Fruit fly (Drosophila melanogaster) whole organism, embryonic: ENCODE results near the gene dbe.

Experiments used
- CG10366 ChIP-seq: fragments of 200-800 bp; sonication (Bioruptor generic); IDR thresholded peaks from 2 replicates; pipeline ENCODE4 v1.3.6; 2022; ENCODE audit warnings: missing biosample characterization, missing genetic modification characterization
- CG10565 ChIP-seq: fragments of 200-800 bp; sonication (Bioruptor generic); optimal IDR thresholded peaks from 3 replicates; lab custom pipeline; 2016; ENCODE audit warnings: missing biosample characterization, mild to moderate bottlenecking, missing genetic modification characterization
- CG11696 ChIP-seq: fragments of 200-800 bp; sonication (Bioruptor generic); IDR thresholded peaks from 2 replicates; pipeline ENCODE4 v1.3.6; 2022; ENCODE audit warnings: missing biosample characterization, missing genetic modification characterization
- CG12219 ChIP-seq: fragments of 200-800 bp; sonication (Bioruptor generic); optimal IDR thresholded peaks from 3 replicates; lab custom pipeline; 2018; ENCODE audit warnings: missing biosample characterization, mild to moderate bottlenecking, missing genetic modification characterization
- CG14860 ChIP-seq: fragments of 200-800 bp; sonication (Bioruptor generic); IDR thresholded peaks from 3 replicates; pipeline ENCODE4 v1.3.6; 2022; ENCODE audit warnings: missing biosample characterization, missing genetic modification characterization; ENCODE audit not compliant: partially characterized antibody
- CG15479 ChIP-seq: fragments of 200-800 bp; sonication (Bioruptor generic); optimal IDR thresholded peaks from 3 replicates; lab custom pipeline; 2019; ENCODE audit warnings: missing biosample characterization, mild to moderate bottlenecking, missing genetic modification characterization, moderate library complexity
- CG16813 ChIP-seq: fragments of 200-800 bp; sonication (Bioruptor generic); IDR thresholded peaks from 3 replicates; pipeline ENCODE4 v1.3.6; 2022; ENCODE audit warnings: missing biosample characterization, missing genetic modification characterization; ENCODE audit not compliant: partially characterized antibody
- CG16815 ChIP-seq: fragments of 200-800 bp; sonication (Bioruptor generic); optimal IDR thresholded peaks from 3 replicates; lab custom pipeline; 2017; ENCODE audit warnings: missing biosample characterization, mild to moderate bottlenecking, missing genetic modification characterization
- CG17912 ChIP-seq: fragments of 200-800 bp; sonication (Bioruptor generic); optimal IDR thresholded peaks from 2 replicates; lab custom pipeline; 2018; ENCODE audit warnings: missing biosample characterization, mild to moderate bottlenecking, missing genetic modification characterization
- CG18599 ChIP-seq: fragments of 200-800 bp; sonication (Bioruptor generic); optimal IDR thresholded peaks from 3 replicates; lab custom pipeline; 2017; ENCODE audit warnings: missing biosample characterization, missing genetic modification characterization, mild to moderate bottlenecking, moderate library complexity, missing genetic modification reagents
- CG30431 ChIP-seq: fragments of 200-800 bp; sonication (Bioruptor generic); optimal IDR thresholded peaks from 2 replicates; lab custom pipeline; 2017; ENCODE audit warnings: missing biosample characterization, missing genetic modification characterization
- CG34422 ChIP-seq: fragments of 200-800 bp; sonication (Bioruptor generic); IDR thresholded peaks from 3 replicates; pipeline ENCODE4 v1.3.6; 2022; ENCODE audit warnings: missing biosample characterization, missing genetic modification characterization
- CG4404 ChIP-seq: fragments of 200-800 bp; sonication (Bioruptor generic); IDR thresholded peaks from 2 replicates; pipeline ENCODE4 v1.3.6; 2022; ENCODE audit warnings: missing biosample characterization, missing genetic modification characterization
- CG4854 ChIP-seq: fragments of 200-800 bp; sonication (Bioruptor generic); optimal IDR thresholded peaks from 2 replicates; lab custom pipeline; 2016; ENCODE audit warnings: missing biosample characterization, missing genetic modification characterization, inconsistent platforms
- CG6175 ChIP-seq: fragments of 200-800 bp; sonication (Bioruptor generic); IDR thresholded peaks from 3 replicates; pipeline ENCODE4 v1.3.6; 2022; ENCODE audit warnings: missing biosample characterization, missing genetic modification characterization
- CG6683 ChIP-seq: fragments of 200-800 bp; sonication (Bioruptor generic); optimal IDR thresholded peaks from 2 replicates; lab custom pipeline; 2017; ENCODE audit warnings: missing biosample characterization, mild to moderate bottlenecking, missing genetic modification characterization, missing genetic modification reagents
- CG6854 ChIP-seq: fragments of 200-800 bp; sonication (Bioruptor generic); optimal IDR thresholded peaks from 3 replicates; lab custom pipeline; 2017; ENCODE audit warnings: missing biosample characterization, mild to moderate bottlenecking, missing genetic modification characterization
- CG7271 ChIP-seq: fragments of 200-800 bp; sonication (Bioruptor generic); optimal IDR thresholded peaks from 2 replicates; lab custom pipeline; 2018; ENCODE audit warnings: missing biosample characterization, mild to moderate bottlenecking, missing genetic modification characterization, moderate library complexity
- CG9727 ChIP-seq: fragments of 200-800 bp; sonication (Bioruptor generic); optimal IDR thresholded peaks from 3 replicates; lab custom pipeline; 2017; ENCODE audit warnings: missing biosample characterization, mild to moderate bottlenecking, missing genetic modification characterization
- CrebB ChIP-seq: fragments of 200-800 bp; sonication (Bioruptor generic); optimal IDR thresholded peaks from 3 replicates; lab custom pipeline; 2018; ENCODE audit warnings: missing biosample characterization, mild to moderate bottlenecking, missing genetic modification characterization
- D19A ChIP-seq: fragments of 200-800 bp; optimal IDR thresholded peaks from 3 replicates; lab custom pipeline; 2019; ENCODE audit warnings: missing biosample characterization, mild to moderate bottlenecking, missing genetic modification characterization, moderate library complexity
- Deaf1 ChIP-seq: fragments of 200-800 bp; optimal IDR thresholded peaks from 3 replicates; lab custom pipeline; 2019; ENCODE audit warnings: missing biosample characterization, mild to moderate bottlenecking, missing genetic modification characterization, moderate library complexity
- Drgx ChIP-seq: fragments of 200-800 bp; sonication (Bioruptor generic); IDR thresholded peaks from 2 replicates; pipeline ENCODE4 v1.3.6; 2022; ENCODE audit warnings: missing biosample characterization, missing genetic modification characterization
- Fer3 ChIP-seq: fragments of 200-800 bp; sonication (Bioruptor generic); optimal IDR thresholded peaks from 2 replicates; lab custom pipeline; 2018; ENCODE audit warnings: missing biosample characterization, mild to moderate bottlenecking, missing genetic modification characterization, moderate library complexity
- H2.0 ChIP-seq: fragments of 200-800 bp; sonication (Bioruptor generic); IDR thresholded peaks from 2 replicates; pipeline ENCODE4 v1.3.6; 2022; ENCODE audit warnings: missing biosample characterization, missing genetic modification characterization
- HLH54F ChIP-seq: fragments of 200-800 bp; sonication (Bioruptor generic); optimal IDR thresholded peaks from 3 replicates; lab custom pipeline; 2016; ENCODE audit warnings: missing biosample characterization, missing genetic modification characterization
- Hey ChIP-seq: fragments of 200-800 bp; sonication (Bioruptor generic); optimal IDR thresholded peaks from 3 replicates; lab custom pipeline; 2018; ENCODE audit warnings: missing biosample characterization, mild to moderate bottlenecking, missing genetic modification characterization
- Med ChIP-seq: fragments of 200-800 bp; sonication (Bioruptor generic); peaks from one replicate; lab custom pipeline; 2016; ENCODE audit warnings: missing biosample characterization, missing genetic modification characterization, mild to moderate bottlenecking, inconsistent platforms, moderate library complexity
- Mes4 ChIP-seq: fragments of 200-800 bp; sonication (Bioruptor generic); optimal IDR thresholded peaks from 2 replicates; lab custom pipeline; 2016; ENCODE audit warnings: missing biosample characterization, missing genetic modification characterization
- NK7.1 ChIP-seq: fragments of 200-800 bp; sonication (Bioruptor generic); optimal IDR thresholded peaks from 3 replicates; lab custom pipeline; 2016; ENCODE audit warnings: missing biosample characterization, missing genetic modification characterization
- Neu2 ChIP-seq: fragments of 200-800 bp; sonication (Bioruptor generic); optimal IDR thresholded peaks from 3 replicates; lab custom pipeline; 2016; ENCODE audit warnings: missing biosample characterization, missing genetic modification characterization, borderline replicate concordance
- Ptx1 ChIP-seq: fragments of 200-800 bp; sonication (Bioruptor generic); IDR thresholded peaks from 2 replicates; pipeline ENCODE4 v1.3.6; 2022; ENCODE audit warnings: missing biosample characterization, missing genetic modification characterization
- Sry-β ChIP-seq: fragments of 200-800 bp; sonication (Bioruptor generic); optimal IDR thresholded peaks from 2 replicates; lab custom pipeline; 2018; ENCODE audit warnings: missing biosample characterization, mild to moderate bottlenecking, missing genetic modification characterization, moderate library complexity
- exex ChIP-seq: fragments of 200-800 bp; sonication (Bioruptor generic); optimal IDR thresholded peaks from 4 replicates; lab custom pipeline; 2018; ENCODE audit warnings: missing biosample characterization, mild to moderate bottlenecking, missing genetic modification characterization, moderate library complexity
- grn ChIP-seq: fragments of 200-800 bp; sonication (Bioruptor generic); optimal IDR thresholded peaks from 3 replicates; lab custom pipeline; 2017; ENCODE audit warnings: missing biosample characterization, missing genetic modification characterization
- gro ChIP-seq: fragments of 200-800 bp; sonication (Bioruptor generic); optimal IDR thresholded peaks from 2 replicates; lab custom pipeline; 2016; ENCODE audit warnings: missing biosample characterization, missing genetic modification characterization
- kah ChIP-seq: fragments of 200-800 bp; sonication (Bioruptor generic); optimal IDR thresholded peaks from 2 replicates; lab custom pipeline; 2018; ENCODE audit warnings: missing biosample characterization, mild to moderate bottlenecking, missing genetic modification characterization
- kay ChIP-seq: fragments of 200-800 bp; sonication (Bioruptor generic); optimal IDR thresholded peaks from 2 replicates; lab custom pipeline; 2016; ENCODE audit warnings: missing biosample characterization, missing genetic modification characterization
- knrl ChIP-seq: fragments of 200-800 bp; sonication (Bioruptor generic); IDR thresholded peaks from 3 replicates; pipeline ENCODE4 v1.3.6; 2022; ENCODE audit warnings: missing biosample characterization, missing genetic modification characterization; ENCODE audit not compliant: partially characterized antibody
- lov ChIP-seq, 2 experiments: fragments of 200-800 bp in 1 of 2; fragments of >200 bp in 1 of 2; sonication (Bioruptor generic) in 1 of 2; IDR thresholded peaks in 1 of 2; optimal IDR thresholded peaks in 1 of 2; 2 replicates in 1 of 2; 3 replicates in 1 of 2; pipeline versions ENCODE4 v1.3.6 to Lab custom; 2017 to 2022; ENCODE audit warnings: missing biosample characterization in 1 of 2, missing genetic modification characterization in 1 of 2
- nerfin-1 ChIP-seq: fragments of 200-800 bp; sonication (Bioruptor generic); optimal IDR thresholded peaks from 3 replicates; lab custom pipeline; 2019; ENCODE audit warnings: missing biosample characterization, mild to moderate bottlenecking, missing genetic modification characterization, moderate library complexity
- pros ChIP-seq: fragments of 200-800 bp; sonication (Bioruptor generic); optimal IDR thresholded peaks from 3 replicates; lab custom pipeline; 2019; ENCODE audit warnings: missing biosample characterization, mild to moderate bottlenecking, missing genetic modification characterization, moderate library complexity
- pum ChIP-seq: fragments of 200-800 bp; sonication (Bioruptor generic); optimal IDR thresholded peaks from 2 replicates; lab custom pipeline; 2016; ENCODE audit warnings: missing biosample characterization, missing genetic modification characterization
- slbo ChIP-seq: fragments of 200-800 bp; sonication (Bioruptor generic); IDR thresholded peaks from 2 replicates; pipeline ENCODE4 v1.3.6; 2022; ENCODE audit warnings: missing biosample characterization, missing genetic modification characterization
- slou ChIP-seq: fragments of 200-800 bp; sonication (Bioruptor generic); optimal IDR thresholded peaks from 3 replicates; lab custom pipeline; 2016; ENCODE audit warnings: missing biosample characterization, missing genetic modification characterization
- ssp ChIP-seq: fragments of 200-800 bp; sonication (Bioruptor generic); IDR thresholded peaks from 2 replicates; pipeline ENCODE4 v1.3.6; 2022; ENCODE audit warnings: missing biosample characterization, missing genetic modification characterization
- tin ChIP-seq: fragments of 200-800 bp; sonication (Bioruptor generic); optimal IDR thresholded peaks from 3 replicates; lab custom pipeline; 2016; ENCODE audit warnings: missing biosample characterization, missing genetic modification characterization
- zen ChIP-seq: fragments of 200-800 bp; sonication (Bioruptor generic); optimal IDR thresholded peaks from 3 replicates; lab custom pipeline; 2018; ENCODE audit warnings: missing biosample characterization, mild to moderate bottlenecking, missing genetic modification characterization, moderate library complexity

The dbe gene

dm6 chr2L:866950-867744 lies 2.5 kb downstream of the dbe start (continued):
- TF ChIP-seq kah (GFP tag; lab: Kevin White, UChicago) (peak; percentile 84), tin (GFP tag; lab: Kevin White, UChicago) (peak; percentile 93), CrebB (tag; lab: Kevin White, UChicago) (peak; percentile 89), CG17912 (GFP tag; lab: Kevin White, UChicago) (peak; percentile 86), nerfin-1 (tag; lab: Kevin White, UChicago) (peak; percentile 88), zen (peak; percentile 89), CG7271 (tag; lab: Kevin White, UChicago) (peak; percentile 28), Deaf1 (peak; percentile 57), slou (peak; percentile 72), ssp (GFP tag; lab: Robert Waterston, UW) (peak; percentile 86), Drgx (GFP tag; lab: Robert Waterston, UW) (peak; percentile 97), CG14860 (GFP tag; lab: Robert Waterston, UW) (no peak), CG16815 (peak; percentile 86), kay (GFP tag; lab: Kevin White, UChicago) (peak; percentile 84), CG30431 (GFP tag; lab: Kevin White, UChicago) (peak; percentile 81), CG11696 (GFP tag; lab: Robert Waterston, UW) (peak; percentile 88), CG16813 (GFP tag; lab: Robert Waterston, UW) (no peak), CG15479 (no peak), grn (GFP tag; lab: Kevin White, UChicago) (no peak), exex (peak; percentile 69), knrl (GFP tag; lab: Robert Waterston, UW) (peak; percentile 46; the same call in 1 of the 3 replicates), lov (optimal IDR thresholded peaks at IDR 0.05; lab: Kevin White, UChicago) (no peak), lov (GFP tag; IDR thresholded peaks at IDR 0.05; lab: Robert Waterston, UW) (peak; percentile 95), NK7.1 (GFP tag; lab: Kevin White, UChicago) (peak; percentile 83), CG4404 (peak; percentile 93), Mes4 (GFP tag; lab: Kevin White, UChicago) (peak; percentile 83), CG18599 (GFP tag; lab: Kevin White, UChicago) (peak; percentile 93), pros (GFP tag; lab: Kevin White, UChicago) (peak; percentile 80), Ptx1 (peak; percentile 96), Neu2 (GFP tag; lab: Kevin White, UChicago) (peak; percentile 14), CG12219 (GFP tag; lab: Kevin White, UChicago) (peak; percentile 90), H2.0 (GFP tag; lab: Robert Waterston, UW) (peak; percentile 95), slbo (GFP tag; lab: Robert Waterston, UW) (peak; percentile 97), CG9727 (GFP tag; lab: Kevin White, UChicago) (peak; percentile 91), CG10565 (GFP tag; lab: Kevin White, UChicago) (peak; percentile 51), HLH54F (GFP tag; lab: Kevin White, UChicago) (peak; percentile 93), Sry-β (peak; percentile 4), Fer3 (peak; percentile 95), D19A (tag; lab: Kevin White, UChicago) (peak; percentile 80), gro (GFP tag; lab: Kevin White, UChicago) (peak; percentile 87), CG6683 (peak; percentile 83), Med (GFP tag; lab: Kevin White, UChicago) (peak; percentile 99), pum (peak; percentile 87), CG6175 (GFP tag; lab: Robert Waterston, UW) (peak; percentile 92), CG4854 (peak; percentile 90), CG10366 (GFP tag; lab: Robert Waterston, UW) (peak; percentile 96), CG34422 (GFP tag; lab: Robert Waterston, UW) (peak; percentile 95), CG6854 (peak; percentile 78), Hey (tag; lab: Kevin White, UChicago) (peak; percentile 73)
